Worm (Caenorhabditis elegans) whole organism, midembryonic: Measurements from ENCODE around the gene rpap-2.

ENCODE experiments used
- cog-1 ChIP-seq: sonication (generic microtip); optimal IDR thresholded peaks from 2 replicates; lab custom pipeline; 2016; ENCODE audit warnings: missing genetic modification characterization, missing compliant biosample characterization
- flt-1 ChIP-seq: fragments of 200-800 bp; sonication (Bioruptor generic); IDR thresholded peaks from 2 replicates; pipeline ENCODE4 v1.3.6; 2022; ENCODE audit warnings: missing genetic modification characterization, missing compliant biosample characterization
- klf-2 ChIP-seq: fragments of 200-800 bp; sonication (Bioruptor generic); conservative IDR thresholded peaks from 2 replicates; pipeline ENCODE4 v1.3.6; 2022; ENCODE audit warnings: missing genetic modification reagents, missing genetic modification characterization, missing compliant biosample characterization
- med-1 ChIP-seq: sonication (generic microtip); optimal IDR thresholded peaks from 2 replicates; lab custom pipeline; 2017; ENCODE audit warnings: missing genetic modification characterization, mild to moderate bottlenecking, missing compliant biosample characterization, antibody characterized with exemption, missing genetic modification reagents; ENCODE audit not compliant: insufficient read depth
- tab-1 ChIP-seq: fragments of 200-800 bp; sonication (Bioruptor generic); IDR thresholded peaks from 2 replicates; pipeline ENCODE4 v1.3.6; 2022; ENCODE audit warnings: missing genetic modification characterization, missing compliant biosample characterization
- ztf-23 ChIP-seq: fragments of 200-800 bp; sonication (Bioruptor generic); IDR thresholded peaks from 2 replicates; pipeline ENCODE4 v1.3.6; 2022; ENCODE audit warnings: missing genetic modification reagents, missing genetic modification characterization, missing compliant biosample characterization
- ztf-29 ChIP-seq: fragments of 200-800 bp; sonication (Bioruptor generic); IDR thresholded peaks from 2 replicates; pipeline ENCODE4 v1.3.6; 2022; ENCODE audit warnings: missing genetic modification reagents, missing genetic modification characterization, missing compliant biosample characterization

DNA sequence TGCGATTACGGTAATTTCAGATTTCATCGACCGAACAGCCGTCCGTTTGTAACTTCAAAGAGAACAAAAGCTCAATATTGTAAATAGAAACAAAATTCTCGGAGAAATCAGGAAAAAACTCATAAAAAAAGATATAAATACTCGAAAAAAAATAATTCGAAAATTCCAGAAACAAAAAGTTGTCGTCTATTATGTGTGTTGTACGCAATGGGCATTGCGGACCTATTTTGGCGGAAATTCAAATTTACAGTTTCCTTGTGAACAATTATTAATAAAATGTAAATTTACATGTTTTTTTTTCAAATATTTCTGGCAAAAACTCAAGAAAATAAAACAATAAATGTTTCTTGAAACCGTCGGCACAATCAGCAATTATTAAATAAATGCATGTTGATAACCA, 17.7 kb downstream of the rpap-2 start:
- no peak for TF ChIP-seq med-1 (GFP tag; lab: Kevin White, UChicago)
- TF ChIP-seq cog-1 (tag; lab: Kevin White, UChicago) = no peak
- TF ChIP-seq flt-1 (GFP tag; lab: Robert Waterston, UW) = no peak
- no peak for TF ChIP-seq ztf-23 (GFP tag; lab: Robert Waterston, UW)
- TF ChIP-seq ztf-29 (GFP tag; lab: Robert Waterston, UW) = no peak
- no peak for TF ChIP-seq tab-1 (GFP tag; lab: Robert Waterston, UW)
- no peak for TF ChIP-seq klf-2 (GFP tag; lab: Robert Waterston, UW)
